Fruit fly (Drosophila melanogaster) whole organism, embryonic: ENCODE measurements around the gene CBP.

ENCODE experiments used
- Aef1 ChIP-seq: fragments of 200-800 bp; sonication (Bioruptor generic); IDR thresholded peaks from 3 replicates; pipeline ENCODE4 v1.3.6; 2022; ENCODE audit warnings: missing biosample characterization, missing genetic modification characterization
- Atf3 ChIP-seq: fragments of 200-800 bp; sonication (Bioruptor generic); optimal IDR thresholded peaks from 3 replicates; lab custom pipeline; 2016; ENCODE audit warnings: missing biosample characterization, missing genetic modification characterization
- CG10431 ChIP-seq: fragments of 200-800 bp; sonication (Bioruptor generic); optimal IDR thresholded peaks from 3 replicates; lab custom pipeline; 2018; ENCODE audit warnings: missing biosample characterization, mild to moderate bottlenecking, missing genetic modification characterization
- CG11695 ChIP-seq: fragments of 200-800 bp; sonication (Bioruptor generic); IDR thresholded peaks from 3 replicates; pipeline ENCODE4 v1.3.6; 2022; ENCODE audit warnings: missing biosample characterization, missing genetic modification characterization
- CG11696 ChIP-seq: fragments of 200-800 bp; sonication (Bioruptor generic); IDR thresholded peaks from 2 replicates; pipeline ENCODE4 v1.3.6; 2022; ENCODE audit warnings: missing biosample characterization, missing genetic modification characterization
- CG12942 ChIP-seq: fragments of 200-800 bp; sonication (Bioruptor generic); optimal IDR thresholded peaks from 3 replicates; lab custom pipeline; 2016; ENCODE audit warnings: missing biosample characterization, missing genetic modification characterization
- CG14710 ChIP-seq: fragments of 200-800 bp; sonication (Bioruptor generic); optimal IDR thresholded peaks from 3 replicates; lab custom pipeline; 2019; ENCODE audit warnings: missing biosample characterization, mild to moderate bottlenecking, missing genetic modification characterization, moderate library complexity
- CG17829 ChIP-seq: fragments of 200-800 bp; optimal IDR thresholded peaks from 2 replicates; lab custom pipeline; 2019; ENCODE audit warnings: missing biosample characterization, mild to moderate bottlenecking, missing genetic modification characterization, moderate library complexity
- CG1792 ChIP-seq: fragments of 200-800 bp; sonication (Bioruptor generic); optimal IDR thresholded peaks from 2 replicates; lab custom pipeline; 2016; ENCODE audit warnings: missing biosample characterization, missing genetic modification characterization
- CG18262 ChIP-seq: fragments of 200-800 bp; optimal IDR thresholded peaks from 3 replicates; lab custom pipeline; 2019; ENCODE audit warnings: missing biosample characterization, mild to moderate bottlenecking, missing genetic modification characterization, moderate library complexity
- CG31441 ChIP-seq: fragments of 200-800 bp; sonication (Bioruptor generic); IDR thresholded peaks from 2 replicates; pipeline ENCODE4 v1.3.6; 2022; ENCODE audit warnings: missing biosample characterization, missing genetic modification characterization
- CG4360 ChIP-seq: fragments of 200-800 bp; sonication (Bioruptor generic); IDR thresholded peaks from 2 replicates; pipeline ENCODE4 v1.3.6; 2022; ENCODE audit warnings: missing biosample characterization, missing genetic modification characterization
- CG4820 ChIP-seq: fragments of 200-800 bp; sonication (Bioruptor generic); optimal IDR thresholded peaks from 3 replicates; lab custom pipeline; 2016; ENCODE audit warnings: missing biosample characterization, missing genetic modification characterization
- CG5245 ChIP-seq: fragments of 200-800 bp; sonication (Bioruptor generic); optimal IDR thresholded peaks from 3 replicates; lab custom pipeline; 2016; ENCODE audit warnings: missing biosample characterization, missing genetic modification characterization
- CG6175 ChIP-seq: fragments of 200-800 bp; sonication (Bioruptor generic); IDR thresholded peaks from 3 replicates; pipeline ENCODE4 v1.3.6; 2022; ENCODE audit warnings: missing biosample characterization, missing genetic modification characterization
- CG6654 ChIP-seq: fragments of 200-800 bp; sonication (Bioruptor generic); optimal IDR thresholded peaks from 2 replicates; lab custom pipeline; 2017; ENCODE audit warnings: missing biosample characterization, mild to moderate bottlenecking, missing genetic modification characterization
- Doc3 ChIP-seq: fragments of 200-800 bp; sonication (Bioruptor generic); IDR thresholded peaks from 3 replicates; pipeline ENCODE4 v1.3.6; 2022; ENCODE audit warnings: missing biosample characterization, missing genetic modification characterization; ENCODE audit not compliant: partially characterized antibody
- HLH3B ChIP-seq: fragments of 200-800 bp; sonication (Bioruptor generic); IDR thresholded peaks from 2 replicates; pipeline ENCODE4 v1.3.6; 2022; ENCODE audit warnings: missing biosample characterization, missing genetic modification characterization
- NFAT ChIP-seq: fragments of 200-800 bp; sonication (Bioruptor generic); IDR thresholded peaks from 2 replicates; pipeline ENCODE4 v1.3.6; 2022; ENCODE audit warnings: missing biosample characterization, missing genetic modification characterization
- Nf-YA ChIP-seq: fragments of 200-800 bp; sonication (Bioruptor generic); IDR thresholded peaks from 2 replicates; pipeline ENCODE4 v1.3.6; 2022; ENCODE audit warnings: missing biosample characterization, missing genetic modification characterization
- NfI ChIP-seq: fragments of 200-800 bp; sonication (Bioruptor generic); optimal IDR thresholded peaks from 3 replicates; lab custom pipeline; 2018; ENCODE audit warnings: missing biosample characterization, mild to moderate bottlenecking, missing genetic modification characterization, moderate library complexity
- Oaz ChIP-seq: fragments of 200-800 bp; sonication (Bioruptor generic); IDR thresholded peaks from 2 replicates; pipeline ENCODE4 v1.3.6; 2022; ENCODE audit warnings: missing biosample characterization, missing genetic modification characterization
- Oli ChIP-seq: fragments of 200-800 bp; sonication (Bioruptor generic); optimal IDR thresholded peaks from 2 replicates; lab custom pipeline; 2018; ENCODE audit warnings: missing biosample characterization, mild to moderate bottlenecking, missing genetic modification characterization, moderate library complexity
- Optix ChIP-seq: fragments of 200-800 bp; sonication (Bioruptor generic); IDR thresholded peaks from 3 replicates; pipeline ENCODE4 v1.3.6; 2022; ENCODE audit warnings: missing biosample characterization, missing genetic modification characterization
- Pdp1 ChIP-seq, 2 experiments: fragments of 200-800 bp; sonication (Bioruptor generic); optimal IDR thresholded peaks; 3 replicates each; lab custom pipeline; 2016; ENCODE audit warnings: missing biosample characterization in 2 of 2, missing genetic modification characterization in 2 of 2, mild to moderate bottlenecking in 1 of 2, moderate library complexity in 1 of 2
- Rx ChIP-seq: fragments of 200-800 bp; sonication (Bioruptor generic); IDR thresholded peaks from 2 replicates; pipeline ENCODE4 v1.3.6; 2022; ENCODE audit warnings: missing biosample characterization, missing genetic modification characterization
- Spps ChIP-seq: fragments of 200-800 bp; sonication (Bioruptor generic); optimal IDR thresholded peaks from 2 replicates; lab custom pipeline; 2018; ENCODE audit warnings: missing biosample characterization, mild to moderate bottlenecking, missing genetic modification characterization
- Trl ChIP-seq, 3 experiments: fragments of >200 bp in 2 of 3; fragments of 200-800 bp in 1 of 3; sonication (Bioruptor generic) in 1 of 3; optimal IDR thresholded peaks; 2 replicates in 1 of 3; 3 replicates in 2 of 3; lab custom pipeline; 2016 to 2017; ENCODE audit warnings: missing biosample characterization in 1 of 3, missing genetic modification characterization in 1 of 3
- Xrp1 ChIP-seq: fragments of 200-800 bp; sonication (Bioruptor generic); IDR thresholded peaks from 2 replicates; pipeline ENCODE4 v1.3.6; 2022; ENCODE audit warnings: missing biosample characterization, missing genetic modification characterization
- bsh ChIP-seq, 2 experiments: fragments of 200-800 bp; sonication (Bioruptor generic); optimal IDR thresholded peaks; 2 replicates each; lab custom pipeline; 2017 to 2018; ENCODE audit warnings: mild to moderate bottlenecking in 2 of 2, missing biosample characterization in 2 of 2, missing genetic modification characterization in 2 of 2, moderate library complexity in 1 of 2
- cg ChIP-seq: fragments of 200-800 bp; sonication (Bioruptor generic); optimal IDR thresholded peaks from 3 replicates; lab custom pipeline; 2019; ENCODE audit warnings: missing biosample characterization, mild to moderate bottlenecking, missing genetic modification characterization, moderate library complexity
- ci ChIP-seq: fragments of 200-800 bp; sonication (Bioruptor generic); IDR thresholded peaks from 3 replicates; pipeline ENCODE4 v1.3.6; 2022; ENCODE audit warnings: missing biosample characterization, missing genetic modification characterization
- crc ChIP-seq: fragments of 200-800 bp; sonication (Bioruptor generic); optimal IDR thresholded peaks from 2 replicates; lab custom pipeline; 2016; ENCODE audit warnings: missing biosample characterization, missing genetic modification characterization
- croc ChIP-seq: fragments of 200-800 bp; sonication (Bioruptor generic); conservative IDR thresholded peaks from 3 replicates; pipeline ENCODE4 v1.3.6; 2022; ENCODE audit warnings: missing biosample characterization, missing genetic modification characterization
- dmrt11E ChIP-seq: fragments of 200-800 bp; sonication (Bioruptor generic); optimal IDR thresholded peaks from 3 replicates; lab custom pipeline; 2018; ENCODE audit warnings: missing biosample characterization, mild to moderate bottlenecking, missing genetic modification characterization, moderate library complexity
- dmrt99B ChIP-seq: fragments of 200-800 bp; sonication (Bioruptor generic); optimal IDR thresholded peaks from 2 replicates; lab custom pipeline; 2018; ENCODE audit warnings: missing biosample characterization, mild to moderate bottlenecking, missing genetic modification characterization, moderate library complexity
- en ChIP-seq: fragments of 200-800 bp; sonication (Bioruptor generic); optimal IDR thresholded peaks from 2 replicates; lab custom pipeline; 2016; ENCODE audit warnings: missing biosample characterization, missing genetic modification characterization
- gsb-n ChIP-seq: fragments of 200-800 bp; sonication (Bioruptor generic); optimal IDR thresholded peaks from 3 replicates; lab custom pipeline; 2018; ENCODE audit warnings: missing biosample characterization, mild to moderate bottlenecking, missing genetic modification characterization
- hb ChIP-seq: fragments of 200-800 bp; sonication (Bioruptor generic); IDR thresholded peaks from 3 replicates; pipeline ENCODE4 v1.3.6; 2022; ENCODE audit warnings: missing biosample characterization, missing genetic modification characterization; ENCODE audit not compliant: partially characterized antibody
- hbn ChIP-seq: fragments of 200-800 bp; sonication (Bioruptor generic); IDR thresholded peaks from 2 replicates; pipeline ENCODE4 v1.3.6; 2022; ENCODE audit warnings: missing biosample characterization, missing genetic modification characterization; ENCODE audit not compliant: partially characterized antibody
- salm ChIP-seq: fragments of 200-800 bp; sonication (Bioruptor generic); optimal IDR thresholded peaks from 2 replicates; lab custom pipeline; 2018; ENCODE audit warnings: missing biosample characterization, mild to moderate bottlenecking, missing genetic modification characterization
- sens ChIP-seq: fragments of 200-800 bp; sonication (Bioruptor generic); peaks from one replicate; lab custom pipeline; 2016; ENCODE audit warnings: missing biosample characterization, missing genetic modification characterization
- sqz ChIP-seq: fragments of 200-800 bp; sonication (Bioruptor generic); optimal IDR thresholded peaks from 3 replicates; lab custom pipeline; 2018; ENCODE audit warnings: missing biosample characterization, mild to moderate bottlenecking, missing genetic modification characterization
- ssp ChIP-seq: fragments of 200-800 bp; sonication (Bioruptor generic); IDR thresholded peaks from 2 replicates; pipeline ENCODE4 v1.3.6; 2022; ENCODE audit warnings: missing biosample characterization, missing genetic modification characterization
- sug ChIP-seq: fragments of 200-800 bp; optimal IDR thresholded peaks from 2 replicates; lab custom pipeline; 2019; ENCODE audit warnings: missing biosample characterization, mild to moderate bottlenecking, missing genetic modification characterization, moderate library complexity
- ttk ChIP-seq: fragments of 200-800 bp; sonication (Bioruptor generic); IDR thresholded peaks from 2 replicates; pipeline ENCODE4 v2.1.2; 2022; ENCODE audit warnings: missing biosample characterization, missing genetic modification characterization
- vvl ChIP-seq: fragments of 200-800 bp; sonication (Bioruptor generic); IDR thresholded peaks from 2 replicates; pipeline ENCODE4 v1.3.6; 2022; ENCODE audit warnings: missing biosample characterization, missing genetic modification characterization
- wek ChIP-seq: fragments of 200-800 bp; sonication (Bioruptor generic); optimal IDR thresholded peaks from 3 replicates; lab custom pipeline; 2018; ENCODE audit warnings: missing biosample characterization, mild to moderate bottlenecking, missing genetic modification characterization, moderate library complexity
- wor ChIP-seq: fragments of 200-800 bp; sonication (Bioruptor generic); IDR thresholded peaks from 2 replicates; pipeline ENCODE4 v1.3.6; 2022; ENCODE audit warnings: missing biosample characterization, missing genetic modification characterization
- yki ChIP-seq: fragments of >200 bp; optimal IDR thresholded peaks from 3 replicates; lab custom pipeline; 2018
- zf30C ChIP-seq: fragments of 200-800 bp; sonication (Bioruptor generic); optimal IDR thresholded peaks from 3 replicates; lab custom pipeline; 2018; ENCODE audit warnings: missing biosample characterization, mild to moderate bottlenecking, missing genetic modification characterization

Gene CBP

dm6 chrX:7302329-7302728, 34.8 kb upstream of the CBP start (continued):
- TF ChIP-seq CG5245 (GFP tag; lab: Kevin White, UChicago) = no peak
- peak; percentile 83 for TF ChIP-seq sens
- TF ChIP-seq Xrp1 (GFP tag; lab: Robert Waterston, UW) = peak; percentile 68
- TF ChIP-seq zf30C (GFP tag; lab: Kevin White, UChicago) = peak; percentile 16
- TF ChIP-seq Atf3 (GFP tag; lab: Kevin White, UChicago) = no peak
- TF ChIP-seq gsb-n = peak; percentile 14
- TF ChIP-seq Oli (tag; lab: Kevin White, UChicago) = peak; percentile 22
- peak; percentile 70 to 84 for TF ChIP-seq bsh (GFP tag; optimal IDR thresholded peaks at IDR 0.05; lab: Kevin White, UChicago)
- no peak for TF ChIP-seq CG11696 (GFP tag; lab: Robert Waterston, UW)
- TF ChIP-seq CG6175 = no peak
- TF ChIP-seq salm (tag; lab: Kevin White, UChicago) = no peak
- TF ChIP-seq CG18262 (tag; lab: Kevin White, UChicago) = peak; percentile 24
- peak; percentile 62 for TF ChIP-seq dmrt11E
- TF ChIP-seq ttk (GFP tag; lab: Robert Waterston, UW) = peak; percentile 33; the same call in 1 of the 2 replicates
- no peak for TF ChIP-seq Trl (optimal IDR thresholded peaks at IDR 0.05; lab: Kevin White, UChicago)
- no peak for TF ChIP-seq Trl (GFP tag; optimal IDR thresholded peaks at IDR 0.05; lab: Kevin White, UChicago)
- peak; percentile 51 for TF ChIP-seq vvl (GFP tag; lab: Robert Waterston, UW)
- TF ChIP-seq crc (GFP tag; lab: Kevin White, UChicago) = no peak
- peak; percentile 33; the same call in 1 of the 2 replicates for TF ChIP-seq HLH3B (GFP tag; lab: Robert Waterston, UW)
- no peak for TF ChIP-seq CG1792 (GFP tag; lab: Kevin White, UChicago)
- TF ChIP-seq CG4820 = peak; percentile 7
- TF ChIP-seq CG17829 (tag; lab: Kevin White, UChicago) = no peak
- TF ChIP-seq sug (tag; lab: Kevin White, UChicago) = no peak
- peak; percentile 45 for TF ChIP-seq dmrt99B (tag; lab: Kevin White, UChicago)
- no peak for TF ChIP-seq CG12942 (GFP tag; lab: Kevin White, UChicago)
- TF ChIP-seq cg (GFP tag; lab: Kevin White, UChicago) = no peak
- TF ChIP-seq Oaz (GFP tag; lab: Robert Waterston, UW) = no peak
- peak; percentile 38; the same call in 1 of the 2 replicates for TF ChIP-seq Rx (GFP tag; lab: Robert Waterston, UW)
- TF ChIP-seq croc = peak; percentile 19; the same call in 2 of the 3 replicates
- TF ChIP-seq hbn (GFP tag; lab: Robert Waterston, UW) = no peak
- TF ChIP-seq NFAT (GFP tag; lab: Robert Waterston, UW) = no peak
- TF ChIP-seq CG10431 = no peak
- no peak for TF ChIP-seq hb
- TF ChIP-seq CG4360 (GFP tag; lab: Robert Waterston, UW) = no peak
- TF ChIP-seq Optix (GFP tag; lab: Robert Waterston, UW) = no peak
- TF ChIP-seq CG11695 (GFP tag; lab: Robert Waterston, UW) = 0 out of 3 replicates have a peak, but pooled peaks have one; percentile 9
- TF ChIP-seq yki (lab: Kevin White, UChicago) = no peak
- peak in 1 of 2 experiments; percentile 2 for TF ChIP-seq Pdp1 (GFP tag; optimal IDR thresholded peaks at IDR 0.05; lab: Kevin White, UChicago)
- TF ChIP-seq ci (GFP tag; lab: Robert Waterston, UW) = 0 out of 3 replicates have a peak, but pooled peaks have one; percentile 42
- TF ChIP-seq en (GFP tag; lab: Kevin White, UChicago) = no peak
- TF ChIP-seq Nf-YA (GFP tag; lab: Robert Waterston, UW) = no peak
- 0 out of 2 replicates have a peak, but pooled peaks have one; percentile 11 for TF ChIP-seq wor (GFP tag; lab: Robert Waterston, UW)
- no peak for TF ChIP-seq sqz
- no peak for TF ChIP-seq Doc3
- no peak for TF ChIP-seq CG6654 (GFP tag; lab: Kevin White, UChicago)
- no peak for TF ChIP-seq wek
- TF ChIP-seq ssp (GFP tag; lab: Robert Waterston, UW) = peak; percentile 13; the same call in 1 of the 2 replicates
- peak; percentile 1 for TF ChIP-seq NfI
- TF ChIP-seq CG14710 = peak; percentile 33
- no peak; the same call in 1 of the 2 replicates for TF ChIP-seq CG31441 (GFP tag; lab: Robert Waterston, UW)
- TF ChIP-seq Aef1 = 0 out of 3 replicates have a peak, but pooled peaks have one; percentile 15
- TF ChIP-seq Spps (tag; lab: Kevin White, UChicago) = peak; percentile 29
